Fruit fly (Drosophila melanogaster) whole organism, adult: Measurements from ENCODE around the gene CG10154.

Experiments used
- CG11617 ChIP-seq: fragments of 200-800 bp; sonication (Bioruptor generic); optimal IDR thresholded peaks from 2 replicates; lab custom pipeline; 2017; ENCODE audit warnings: mild to moderate bottlenecking, missing biosample characterization, missing genetic modification reagents, missing genetic modification characterization
- CG12768 ChIP-seq: fragments of 200-800 bp; sonication (Bioruptor generic); optimal IDR thresholded peaks from 2 replicates; lab custom pipeline; 2017; ENCODE audit warnings: missing biosample characterization, missing genetic modification characterization, mild to moderate bottlenecking, moderate library complexity, missing genetic modification reagents
- CG14711 ChIP-seq: fragments of 200-800 bp; sonication (Bioruptor generic); optimal IDR thresholded peaks from 2 replicates; lab custom pipeline; 2018; ENCODE audit warnings: missing biosample characterization, mild to moderate bottlenecking, missing genetic modification characterization, moderate library complexity
- CG33017 ChIP-seq: fragments of 200-800 bp; sonication (Bioruptor generic); optimal IDR thresholded peaks from 2 replicates; lab custom pipeline; 2018; ENCODE audit warnings: missing biosample characterization, mild to moderate bottlenecking, missing genetic modification characterization, moderate library complexity
- CG5204 ChIP-seq: fragments of 200-800 bp; sonication (Bioruptor generic); optimal IDR thresholded peaks from 2 replicates; lab custom pipeline; 2016; ENCODE audit warnings: missing biosample characterization, missing genetic modification characterization
- CG7045 ChIP-seq: fragments of 200-800 bp; sonication (Bioruptor generic); optimal IDR thresholded peaks from 2 replicates; lab custom pipeline; 2017; ENCODE audit warnings: missing biosample characterization, mild to moderate bottlenecking, missing genetic modification characterization
- CG7101 ChIP-seq: fragments of 200-800 bp; sonication (Bioruptor generic); optimal IDR thresholded peaks from 2 replicates; lab custom pipeline; 2018; ENCODE audit warnings: missing biosample characterization, mild to moderate bottlenecking, missing genetic modification characterization, moderate library complexity
- Clk ChIP-seq: fragments of 200-800 bp; sonication (Bioruptor generic); optimal IDR thresholded peaks from 2 replicates; lab custom pipeline; 2017; ENCODE audit warnings: missing biosample characterization, missing genetic modification characterization
- Hr96 ChIP-seq: fragments of 200-800 bp; sonication (Bioruptor generic); optimal IDR thresholded peaks from 2 replicates; lab custom pipeline; 2016; ENCODE audit warnings: missing biosample characterization, missing genetic modification characterization
- Mnt ChIP-seq: fragments of 200-800 bp; sonication (Bioruptor generic); optimal IDR thresholded peaks from 2 replicates; lab custom pipeline; 2016; ENCODE audit warnings: missing biosample characterization, mild to moderate bottlenecking, missing genetic modification characterization
- bab1 ChIP-seq: fragments of 200-800 bp; sonication (Bioruptor generic); optimal IDR thresholded peaks from 3 replicates; lab custom pipeline; 2019; ENCODE audit warnings: missing biosample characterization, mild to moderate bottlenecking, missing genetic modification characterization, moderate library complexity
- cic ChIP-seq: fragments of 200-800 bp; sonication (Bioruptor generic); optimal IDR thresholded peaks from 2 replicates; lab custom pipeline; 2017; ENCODE audit warnings: missing biosample characterization, mild to moderate bottlenecking, missing genetic modification characterization, moderate library complexity
- cnc ChIP-seq, 2 experiments: fragments of >200 bp; optimal IDR thresholded peaks; 2 replicates each; lab custom pipeline; 2017
- kay ChIP-seq: fragments of 200-800 bp; sonication (Bioruptor generic); peaks from one replicate; lab custom pipeline; 2016; ENCODE audit warnings: missing biosample characterization, missing genetic modification characterization, borderline replicate concordance
- ovo ChIP-seq: fragments of 200-800 bp; sonication (Bioruptor generic); optimal IDR thresholded peaks from 2 replicates; lab custom pipeline; 2016; ENCODE audit warnings: missing biosample characterization, missing genetic modification characterization
- pad ChIP-seq: fragments of 200-800 bp; sonication (Bioruptor generic); optimal IDR thresholded peaks from 3 replicates; lab custom pipeline; 2017; ENCODE audit warnings: missing biosample characterization, missing genetic modification characterization, mild to moderate bottlenecking, moderate library complexity, missing genetic modification reagents
- tj ChIP-seq: fragments of 200-800 bp; sonication (Bioruptor generic); optimal IDR thresholded peaks from 3 replicates; lab custom pipeline; 2017; ENCODE audit warnings: missing biosample characterization, mild to moderate bottlenecking, missing genetic modification characterization, moderate library complexity
- toe ChIP-seq: fragments of 200-800 bp; sonication (Bioruptor generic); optimal IDR thresholded peaks from 2 replicates; lab custom pipeline; 2016; ENCODE audit warnings: missing biosample characterization, missing genetic modification characterization

Gene CG10154

DNA sequence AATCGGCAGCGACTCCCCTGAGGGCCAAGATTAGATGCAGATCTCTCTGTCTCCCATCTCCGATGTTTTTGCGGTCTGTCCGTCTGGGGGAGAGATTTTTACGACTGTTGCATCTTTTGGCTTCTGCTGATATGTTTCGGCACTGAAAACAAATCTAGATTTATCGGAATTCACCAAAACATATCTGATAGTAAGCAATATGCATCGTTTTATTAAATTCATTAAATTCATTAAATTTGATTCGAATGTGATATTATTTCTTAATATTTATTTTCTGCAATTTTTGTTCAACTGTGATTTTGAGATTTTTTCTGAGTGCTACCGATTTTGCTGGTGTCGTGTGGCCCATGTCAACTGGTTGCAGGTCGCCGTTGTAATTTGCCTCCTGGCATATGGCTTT lies 43.4 kb downstream of the CG10154 start:
- no peak for TF ChIP-seq Mnt (GFP tag; lab: Kevin White, UChicago)
- no peak for TF ChIP-seq CG33017 (tag; lab: Kevin White, UChicago)
- TF ChIP-seq CG7101 (tag; lab: Kevin White, UChicago), result no peak
- no peak for TF ChIP-seq bab1 (GFP tag; lab: Kevin White, UChicago)

DNA sequence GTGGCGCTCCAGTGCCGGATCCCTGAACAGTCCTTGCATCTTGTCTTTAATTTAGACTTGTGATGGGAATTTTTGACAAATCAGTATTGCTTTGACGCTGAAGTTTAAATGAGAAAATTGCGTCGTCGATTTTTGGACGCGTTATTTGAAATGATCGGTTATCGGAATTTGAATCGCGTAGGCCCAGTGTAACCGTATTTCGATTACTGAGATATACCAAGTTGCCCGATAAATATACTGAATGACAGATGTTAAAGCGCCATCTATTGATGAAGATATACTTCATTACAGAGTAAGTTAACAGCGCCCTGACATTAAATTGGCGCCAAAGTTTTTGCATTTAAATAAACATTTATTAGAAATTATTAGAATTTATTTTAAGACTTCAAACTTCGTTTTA lies 47.1 kb downstream of the CG10154 start, which contains the start of gene Poc1:
TSS of gene Poc1 (minus strand) at position 173 of the 400 bp plus-strand sequence.
- TF ChIP-seq CG7045 (GFP tag; lab: Kevin White, UChicago) (no peak), ovo (GFP tag; lab: Kevin White, UChicago) (no peak), Clk (GFP tag; lab: Kevin White, UChicago) (no peak), CG33017 (tag; lab: Kevin White, UChicago) (no peak), CG12768 (no peak), cnc (optimal IDR thresholded peaks at IDR 0.05; lab: Kevin White, UChicago) (no peak), toe (no peak), pad (GFP tag; lab: Kevin White, UChicago) (no peak), CG14711 (tag; lab: Kevin White, UChicago) (no peak), bab1 (GFP tag; lab: Kevin White, UChicago) (no peak), Mnt (GFP tag; lab: Kevin White, UChicago) (no peak), Hr96 (GFP tag; lab: Kevin White, UChicago) (no peak), CG11617 (no peak), kay (GFP tag; lab: Kevin White, UChicago) (no peak), CG5204 (GFP tag; lab: Kevin White, UChicago) (no peak), cic (GFP tag; lab: Kevin White, UChicago) (no peak)

DNA sequence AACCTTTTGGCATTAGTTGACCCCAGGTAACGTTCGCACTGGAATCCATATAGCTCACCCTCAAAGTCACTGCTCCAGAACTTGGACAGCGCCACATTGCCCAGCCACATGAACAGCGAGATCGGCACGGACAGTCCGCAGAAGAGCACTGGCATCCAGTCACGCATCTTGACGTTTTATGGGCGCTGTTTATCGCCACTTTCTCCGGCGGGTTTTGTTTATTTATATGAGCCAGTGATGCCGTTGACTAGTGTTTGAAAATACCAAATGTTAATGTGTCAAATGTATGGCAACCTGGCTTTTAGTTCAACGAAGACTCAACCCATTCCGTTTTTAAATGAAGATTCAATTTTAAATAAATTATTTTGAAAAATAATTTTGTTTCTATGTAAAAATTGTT lies 49.3 kb downstream of the CG10154 start, which contains the start of gene CG10171:
TSS of gene CG10171 (minus strand) at position 300 of the 400 bp plus-strand sequence.
- TF ChIP-seq ovo (GFP tag; lab: Kevin White, UChicago) (no peak), tj (GFP tag; lab: Kevin White, UChicago) (no peak), CG5204 (GFP tag; lab: Kevin White, UChicago) (no peak), Clk (GFP tag; lab: Kevin White, UChicago) (no peak), CG14711 (tag; lab: Kevin White, UChicago) (no peak)
